Worm (Caenorhabditis elegans): ENCODE measurements around the gene srh-35.

ce11 chrV:443193-443592, 5.8 kb downstream of the srh-35 start, which contains the start of gene srh-33:
- TF ChIP-seq unc-62 (GFP tag; optimal IDR thresholded peaks at IDR 0.05) (no peak), lin-11 (tag; optimal IDR thresholded peaks at IDR 0.05) (no peak), mdl-1 (tag; optimal IDR thresholded peaks at IDR 0.05) (no peak), alr-1 (tag; optimal IDR thresholded peaks at IDR 0.05) (no peak), skn-1 (tag; optimal IDR thresholded peaks at IDR 0.05) (no peak), lin-39 (tag; optimal IDR thresholded peaks at IDR 0.05) (no peak), zag-1 (tag; optimal IDR thresholded peaks at IDR 0.05) (no peak), ama-1 (optimal IDR thresholded peaks at IDR 0.05) (no peak), lsy-2 (tag; optimal IDR thresholded peaks at IDR 0.05) (no peak), lin-13 (GFP tag; optimal IDR thresholded peaks at IDR 0.05) (no peak), fos-1 (tag; optimal IDR thresholded peaks at IDR 0.05) (no peak), ztf-11 (tag; optimal IDR thresholded peaks at IDR 0.05) (no peak), egl-27 (tag; optimal IDR thresholded peaks at IDR 0.05) (no peak)
